Worm (Caenorhabditis elegans) whole organism, L4 larva: ENCODE measurements around the gene F31E3.2.

Source experiments
- F10B5.3 ChIP-seq: sonication (generic microtip); optimal IDR thresholded peaks from 2 replicates; lab custom pipeline; 2016; ENCODE audit warnings: mild to moderate bottlenecking, missing genetic modification characterization, missing compliant biosample characterization
- F44E2.7 ChIP-seq: fragments of 200-800 bp; sonication (Bioruptor generic); IDR thresholded peaks from 2 replicates; pipeline ENCODE4 v2.1.2; 2022; ENCODE audit warnings: missing genetic modification characterization, missing compliant biosample characterization
- F49E8.2 ChIP-seq: sonication (generic microtip); optimal IDR thresholded peaks from 2 replicates; lab custom pipeline; 2016; ENCODE audit warnings: missing compliant biosample characterization, mild to moderate bottlenecking, missing genetic modification characterization, borderline replicate concordance
- T26A8.4 ChIP-seq: fragments of 200-800 bp; sonication (Bioruptor generic); IDR thresholded peaks from 2 replicates; pipeline ENCODE4 v1.3.6; 2022; ENCODE audit warnings: missing genetic modification characterization, missing compliant biosample characterization
- Y105C5A.15 ChIP-seq: fragments of 200-800 bp; sonication (Bioruptor generic); IDR thresholded peaks from 2 replicates; pipeline ENCODE4 v1.3.6; 2022; ENCODE audit warnings: missing genetic modification characterization, missing compliant biosample characterization
- ZK546.5 ChIP-seq, 2 experiments: sonication (generic microtip); optimal IDR thresholded peaks; 2 replicates each; lab custom pipeline; 2017; ENCODE audit warnings: missing biosample characterization in 2 of 2, missing genetic modification characterization in 2 of 2
- aha-1 ChIP-seq: fragments of 150-350 bp; peaks from one replicate; lab custom pipeline; 2014; ENCODE audit warnings: missing biosample characterization, missing genetic modification characterization
- aly-2 ChIP-seq: sonication (generic microtip); optimal IDR thresholded peaks from 2 replicates; lab custom pipeline; 2018; ENCODE audit warnings: missing biosample characterization, missing genetic modification characterization
- ama-1 ChIP-seq: fragments of 150-350 bp; optimal IDR thresholded peaks from 2 replicates; lab custom pipeline; 2014; ENCODE audit warnings: inconsistent platforms, mixed read lengths
- ceh-20 ChIP-seq: fragments of 200-800 bp; sonication (Bioruptor generic); IDR thresholded peaks from 2 replicates; pipeline ENCODE4 v1.3.6; 2022; ENCODE audit warnings: missing genetic modification reagents, missing genetic modification characterization, missing compliant biosample characterization
- ceh-32 ChIP-seq: sonication (generic microtip); optimal IDR thresholded peaks from 2 replicates; lab custom pipeline; 2016; ENCODE audit warnings: mild to moderate bottlenecking, missing genetic modification characterization, missing compliant biosample characterization; ENCODE audit not compliant: poor library complexity
- ceh-44 ChIP-seq: fragments of 200-800 bp; sonication (Bioruptor generic); IDR thresholded peaks from 2 replicates; pipeline ENCODE4 v1.3.6; 2022; ENCODE audit warnings: missing genetic modification reagents, missing genetic modification characterization, missing compliant biosample characterization
- ceh-62 ChIP-seq: sonication (generic microtip); optimal IDR thresholded peaks from 2 replicates; lab custom pipeline; 2017; ENCODE audit warnings: missing biosample characterization, missing genetic modification characterization
- ceh-82 ChIP-seq: sonication (generic microtip); optimal IDR thresholded peaks from 2 replicates; lab custom pipeline; 2017; ENCODE audit warnings: missing biosample characterization, missing genetic modification characterization
- ces-1 ChIP-seq: fragments of 150-350 bp; sonication (generic microtip); optimal IDR thresholded peaks from 4 replicates; lab custom pipeline; 2014; ENCODE audit warnings: missing biosample characterization, missing genetic modification reagents, missing genetic modification characterization
- ctbp-1 ChIP-seq: fragments of 200-800 bp; sonication (Bioruptor generic); IDR thresholded peaks from 2 replicates; pipeline ENCODE4 v1.3.6; 2022; ENCODE audit warnings: missing genetic modification reagents, missing genetic modification characterization, missing compliant biosample characterization
- daf-16 ChIP-seq, 3 experiments: sonication (generic microtip); optimal IDR thresholded peaks; 2 replicates each; lab custom pipeline; 2016 to 2017; ENCODE audit warnings: missing genetic modification characterization in 3 of 3, missing genetic modification reagents in 3 of 3, mild to moderate bottlenecking in 2 of 3, missing compliant biosample characterization in 2 of 3, missing biosample characterization in 1 of 3, moderate library complexity in 1 of 3
- dmd-8 ChIP-seq: fragments of 200-800 bp; sonication (Bioruptor generic); IDR thresholded peaks from 2 replicates; pipeline ENCODE4 v1.3.6; 2022; ENCODE audit warnings: missing genetic modification characterization, missing compliant biosample characterization
- dmd-9 ChIP-seq: fragments of 200-800 bp; sonication (Bioruptor generic); IDR thresholded peaks from 2 replicates; pipeline ENCODE4 v1.3.6; 2022; ENCODE audit warnings: missing genetic modification reagents, missing genetic modification characterization, missing compliant biosample characterization
- dpl-1 ChIP-seq: fragments of 150-350 bp; optimal IDR thresholded peaks from 2 replicates; lab custom pipeline; 2014; ENCODE audit warnings: missing biosample characterization, missing genetic modification reagents, missing genetic modification characterization
- dve-1 ChIP-seq: sonication (generic microtip); optimal IDR thresholded peaks from 2 replicates; lab custom pipeline; 2017; ENCODE audit warnings: antibody characterized with exemption, mild to moderate bottlenecking, missing genetic modification characterization, missing compliant biosample characterization; ENCODE audit not compliant: insufficient read depth
- egl-27 ChIP-seq: sonication (generic microtip); optimal IDR thresholded peaks from 3 replicates; lab custom pipeline; 2017; ENCODE audit warnings: missing biosample characterization, missing genetic modification reagents, missing genetic modification characterization
- fos-1 ChIP-seq: fragments of 150-350 bp; optimal IDR thresholded peaks from 2 replicates; lab custom pipeline; 2014; ENCODE audit warnings: missing biosample characterization, missing genetic modification characterization
- hif-1 ChIP-seq, 2 experiments: sonication (generic microtip); optimal IDR thresholded peaks; 2 replicates each; lab custom pipeline; 2016 to 2017; ENCODE audit warnings: missing compliant biosample characterization in 2 of 2, missing genetic modification characterization in 2 of 2, missing genetic modification reagents in 2 of 2, missing genotype in 2 of 2, mild to moderate bottlenecking in 1 of 2
- hlh-11 ChIP-seq: fragments of 200-800 bp; sonication (Bioruptor generic); optimal IDR thresholded peaks from 2 replicates; lab custom pipeline; 2018; ENCODE audit warnings: mild to moderate bottlenecking, missing genetic modification characterization, missing compliant biosample characterization
- hlh-30 ChIP-seq: sonication (generic microtip); optimal IDR thresholded peaks from 2 replicates; lab custom pipeline; 2017; ENCODE audit warnings: antibody characterized with exemption, mild to moderate bottlenecking, missing genetic modification characterization, missing compliant biosample characterization; ENCODE audit not compliant: insufficient read depth
- hmg-1.1 ChIP-seq: fragments of 200-800 bp; sonication (Bioruptor generic); IDR thresholded peaks from 2 replicates; pipeline ENCODE4 v1.3.6; 2022; ENCODE audit warnings: missing genetic modification reagents, missing genetic modification characterization, missing compliant biosample characterization
- lin-15B ChIP-seq: fragments of 150-350 bp; sonication (generic microtip); optimal IDR thresholded peaks from 3 replicates; lab custom pipeline; 2014; ENCODE audit warnings: missing biosample characterization, missing genetic modification characterization
- lin-38 ChIP-seq: fragments of 200-800 bp; sonication (Bioruptor generic); IDR thresholded peaks from 2 replicates; pipeline ENCODE4 v1.3.6; 2022; ENCODE audit warnings: missing genetic modification reagents, missing genetic modification characterization, missing compliant biosample characterization
- lin-39 ChIP-seq: fragments of 150-350 bp; optimal IDR thresholded peaks from 2 replicates; lab custom pipeline; 2014; ENCODE audit warnings: missing biosample characterization, missing genetic modification reagents, missing genetic modification characterization
- mdl-1 ChIP-seq, 2 experiments: fragments of 150-350 bp in 1 of 2; sonication (generic microtip) in 1 of 2; optimal IDR thresholded peaks; 2 replicates each; lab custom pipeline; 2014 to 2017; ENCODE audit warnings: missing biosample characterization in 2 of 2, missing genetic modification characterization in 2 of 2
- mxl-2 ChIP-seq: fragments of 200-800 bp; sonication (Bioruptor generic); conservative IDR thresholded peaks from 2 replicates; pipeline ENCODE4 v1.3.6; 2022; ENCODE audit warnings: missing genetic modification reagents, missing genetic modification characterization, missing compliant biosample characterization
- mxl-3 ChIP-seq: fragments of 200-800 bp; sonication (Bioruptor generic); optimal IDR thresholded peaks from 2 replicates; lab custom pipeline; 2018; ENCODE audit warnings: mild to moderate bottlenecking, missing genetic modification characterization, missing compliant biosample characterization
- nhr-10 ChIP-seq: fragments of 150-350 bp; optimal IDR thresholded peaks from 2 replicates; lab custom pipeline; 2014; ENCODE audit warnings: missing biosample characterization, missing genetic modification characterization
- nhr-11 ChIP-seq: fragments of 150-350 bp; optimal IDR thresholded peaks from 2 replicates; lab custom pipeline; 2014; ENCODE audit warnings: missing biosample characterization, missing genetic modification characterization
- nhr-237 ChIP-seq: sonication (generic microtip); optimal IDR thresholded peaks from 2 replicates; lab custom pipeline; 2017; ENCODE audit warnings: missing biosample characterization, missing genetic modification characterization
- nhr-25 ChIP-seq: sonication (generic microtip); optimal IDR thresholded peaks from 2 replicates; lab custom pipeline; 2017; ENCODE audit warnings: missing genetic modification characterization, mild to moderate bottlenecking, missing compliant biosample characterization, antibody characterized with exemption, moderate library complexity, borderline replicate concordance; ENCODE audit not compliant: insufficient read depth
- nhr-41 ChIP-seq: fragments of 200-800 bp; sonication (Bioruptor generic); IDR thresholded peaks from 2 replicates; pipeline ENCODE4 v1.3.6; 2022; ENCODE audit warnings: missing genetic modification reagents, missing genetic modification characterization, missing compliant biosample characterization
- nhr-48 ChIP-seq: sonication (generic microtip); optimal IDR thresholded peaks from 2 replicates; lab custom pipeline; 2016; ENCODE audit warnings: mild to moderate bottlenecking, missing genetic modification characterization, missing compliant biosample characterization
- nhr-76 ChIP-seq: fragments of 150-350 bp; optimal IDR thresholded peaks from 2 replicates; lab custom pipeline; 2014; ENCODE audit warnings: missing biosample characterization, missing genetic modification characterization
- pha-4 ChIP-seq, 2 experiments: fragments of 150-350 bp in 1 of 2; fragments of 200-800 bp in 1 of 2; sonication (Bioruptor generic) in 1 of 2; IDR thresholded peaks in 1 of 2; optimal IDR thresholded peaks in 1 of 2; 2 replicates each; pipeline versions ENCODE4 v1.3.6 to Lab custom; 2014 to 2022; ENCODE audit warnings: missing genetic modification characterization in 2 of 2, missing genetic modification reagents in 2 of 2, missing biosample characterization in 1 of 2, missing compliant biosample characterization in 1 of 2
- php-3 ChIP-seq: fragments of 200-800 bp; sonication (Bioruptor generic); IDR thresholded peaks from 2 replicates; pipeline ENCODE4 v1.3.6; 2022; ENCODE audit warnings: missing genetic modification reagents, missing genetic modification characterization, missing compliant biosample characterization
- rbr-2 ChIP-seq: sonication (generic microtip); optimal IDR thresholded peaks from 2 replicates; lab custom pipeline; 2016; ENCODE audit warnings: missing genotype, missing genetic modification characterization, missing compliant biosample characterization
- sdz-12 ChIP-seq: fragments of 200-800 bp; sonication (Bioruptor generic); optimal IDR thresholded peaks from 2 replicates; lab custom pipeline; 2018; ENCODE audit warnings: mild to moderate bottlenecking, missing genetic modification characterization, missing compliant biosample characterization
- unc-39 ChIP-seq: sonication (generic microtip); optimal IDR thresholded peaks from 2 replicates; lab custom pipeline; 2017; ENCODE audit warnings: missing biosample characterization, missing genetic modification characterization
- zip-2 ChIP-seq: fragments of 150-350 bp; optimal IDR thresholded peaks from 2 replicates; lab custom pipeline; 2014; ENCODE audit warnings: missing biosample characterization, missing genetic modification characterization

F31E3.2 gene

DNA sequence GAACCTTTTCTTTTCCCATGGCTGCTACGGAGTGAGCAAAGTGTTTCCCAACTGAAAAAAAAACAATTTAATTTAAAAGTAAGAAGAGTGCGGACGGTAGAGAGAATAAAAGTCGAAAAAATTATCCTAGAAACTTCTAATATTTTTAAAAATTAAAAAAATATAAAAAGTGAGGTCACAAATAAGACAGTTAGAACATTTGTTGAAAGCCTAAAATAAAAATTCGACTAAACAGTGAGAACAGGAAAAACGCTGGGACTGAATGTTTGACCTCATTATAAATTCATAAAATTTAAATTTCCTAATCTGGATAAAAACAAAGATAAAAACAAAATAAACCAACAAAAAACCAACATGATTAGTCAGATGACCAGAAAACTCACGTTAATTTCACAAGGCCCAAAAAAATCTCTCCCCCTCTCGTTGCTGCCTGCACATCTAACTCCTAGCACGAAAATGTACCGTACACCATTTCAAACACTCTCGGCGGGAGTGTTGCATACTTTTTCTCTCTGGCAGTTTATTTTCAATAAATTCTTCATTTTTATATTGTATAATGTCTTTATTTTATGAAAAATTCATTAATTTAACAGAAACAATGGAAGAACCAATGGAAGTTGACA, 2.0 kb upstream of the F31E3.2 start, which contains the start of the genes eef-1A.1 and rfc-4 (continued):
- TF ChIP-seq hmg-1.1 (GFP tag; lab: Robert Waterston, UW): peak; percentile 92
- peak; percentile 66 for TF ChIP-seq nhr-48 (tag; lab: Kevin White, UChicago)
- peak; percentile 95 for TF ChIP-seq nhr-25 (tag; lab: Kevin White, UChicago)
- no peak for TF ChIP-seq mxl-2 (GFP tag; lab: Robert Waterston, UW)
- TF ChIP-seq zip-2 (tag; lab: Kevin White, UChicago): peak; percentile 71

DNA sequence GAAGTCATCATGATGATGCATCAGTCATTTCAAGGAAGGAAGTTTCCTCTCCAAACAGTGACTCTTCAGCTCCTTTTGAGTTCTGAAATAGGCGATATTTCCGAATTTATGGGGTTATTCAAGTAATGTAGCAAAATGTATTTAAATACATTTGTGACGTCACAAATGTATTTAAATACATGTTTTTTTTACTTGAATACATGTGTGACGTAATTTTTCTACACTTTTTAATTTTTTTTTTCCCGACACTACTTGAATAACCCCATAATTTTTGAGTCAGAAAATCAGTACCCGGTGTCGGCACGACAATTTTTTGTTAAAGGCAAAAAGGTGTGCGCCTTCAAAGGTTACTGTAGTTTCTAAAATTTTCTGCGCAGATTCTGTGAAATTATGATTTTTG, 1.2 kb downstream of the F31E3.2 start:
- TF ChIP-seq sdz-12 (GFP tag; lab: Kevin White, UChicago) (no peak), Y105C5A.15 (GFP tag; lab: Robert Waterston, UW) (no peak), T26A8.4 (GFP tag; lab: Robert Waterston, UW) (no peak), unc-39 (tag; lab: Kevin White, UChicago) (no peak), ces-1 (GFP tag; lab: Kevin White, UChicago) (no peak), ctbp-1 (no peak), mdl-1 (tag; optimal IDR thresholded peaks at IDR 0.05; lab: Kevin White, UChicago) (no peak), nhr-41 (GFP tag; lab: Robert Waterston, UW) (no peak), nhr-10 (tag; lab: Kevin White, UChicago) (no peak)

DNA sequence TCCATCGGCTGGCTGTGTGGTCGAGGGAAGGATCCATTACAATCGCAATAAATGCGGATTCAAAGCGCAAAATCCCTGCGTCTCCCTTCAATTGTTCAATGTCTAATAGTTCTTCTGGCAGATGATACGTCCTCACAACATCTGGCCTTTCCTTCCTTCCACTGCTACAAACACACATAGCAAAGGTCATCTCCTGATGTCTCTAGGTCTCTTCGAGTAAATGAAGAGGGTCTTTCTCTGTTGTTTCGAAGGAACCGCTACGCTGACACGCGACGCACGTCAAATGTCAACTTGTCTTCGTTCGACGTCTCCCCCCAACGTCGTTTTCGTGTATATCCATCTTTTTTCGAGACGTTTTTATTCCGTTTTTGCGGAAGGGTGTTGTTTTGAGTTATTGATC, 5.1 kb downstream of the F31E3.2 start:
- TF ChIP-seq nhr-10 (tag; lab: Kevin White, UChicago): peak; percentile 33
- TF ChIP-seq lin-38 (GFP tag; lab: Robert Waterston, UW): no peak
- TF ChIP-seq ZK546.5 (tag; optimal IDR thresholded peaks at IDR 0.05; lab: Kevin White, UChicago): no peak
- TF ChIP-seq F44E2.7 (GFP tag; lab: Robert Waterston, UW): no peak
- no peak for TF ChIP-seq egl-27 (tag; lab: Kevin White, UChicago)
- TF ChIP-seq rbr-2 (tag; lab: Kevin White, UChicago): peak; percentile 47
- no peak for TF ChIP-seq F49E8.2 (tag; lab: Kevin White, UChicago)
- TF ChIP-seq dmd-9 (GFP tag; lab: Robert Waterston, UW): no peak
- TF ChIP-seq dpl-1 (GFP tag; lab: Kevin White, UChicago): peak; percentile 20
- no peak for TF ChIP-seq pha-4 (GFP tag; IDR thresholded peaks at IDR 0.05; lab: Robert Waterston, UW)
- no peak for TF ChIP-seq pha-4 (tag; optimal IDR thresholded peaks at IDR 0.05; lab: Kevin White, UChicago)
- no peak for TF ChIP-seq lin-15B (tag; lab: Kevin White, UChicago)
- no peak for TF ChIP-seq lin-39 (tag; lab: Kevin White, UChicago)
- TF ChIP-seq T26A8.4 (GFP tag; lab: Robert Waterston, UW): no peak
- no peak for TF ChIP-seq ama-1 (lab: Kevin White, UChicago)
- peak; percentile 68 for TF ChIP-seq hlh-30 (tag; lab: Kevin White, UChicago)
- no peak for TF ChIP-seq zip-2 (tag; lab: Kevin White, UChicago)
- TF ChIP-seq nhr-11 (tag; lab: Kevin White, UChicago): peak; percentile 40
- no peak for TF ChIP-seq nhr-237 (tag; lab: Kevin White, UChicago)
- no peak for TF ChIP-seq ceh-82 (tag; lab: Kevin White, UChicago)
- TF ChIP-seq dve-1 (tag; lab: Kevin White, UChicago): no peak
- TF ChIP-seq hlh-11 (tag; lab: Kevin White, UChicago): peak; percentile 75
- TF ChIP-seq php-3: no peak
- TF ChIP-seq ctbp-1: peak; percentile 69
- no peak for TF ChIP-seq F10B5.3 (tag; lab: Kevin White, UChicago)
- no peak for TF ChIP-seq aly-2
- peak in 1 of 2 experiments; percentile 4 for TF ChIP-seq daf-16 (GFP tag; optimal IDR thresholded peaks at IDR 0.05; lab: Kevin White, UChicago)
- TF ChIP-seq daf-16 (tag; optimal IDR thresholded peaks at IDR 0.05; lab: Kevin White, UChicago): no peak
- TF ChIP-seq fos-1 (tag; lab: Kevin White, UChicago): no peak
- no peak for TF ChIP-seq ceh-44 (GFP tag; lab: Robert Waterston, UW)
- no peak for TF ChIP-seq ceh-62 (tag; lab: Kevin White, UChicago)
- TF ChIP-seq ceh-20: peak; percentile 91
- TF ChIP-seq aha-1 (tag; lab: Kevin White, UChicago): peak; percentile 35
- no peak for TF ChIP-seq hif-1 (tag; optimal IDR thresholded peaks at IDR 0.05; lab: Kevin White, UChicago)
- peak; percentile 58 for TF ChIP-seq mxl-3
- TF ChIP-seq dmd-8 (GFP tag; lab: Robert Waterston, UW): no peak
- TF ChIP-seq ceh-32 (tag; lab: Kevin White, UChicago): no peak
- TF ChIP-seq nhr-76 (tag; lab: Kevin White, UChicago): no peak
